Worm (Caenorhabditis elegans) whole organism, mixed stage, embryonic: Measurements from ENCODE around the gene sru-26.
A peak's percentile ranks its signal among the peaks of the same experiment; 100 is the strongest.

Experiments used
- M03D4.4 ChIP-seq: sonication (generic microtip); optimal IDR thresholded peaks from 2 replicates; lab custom pipeline; 2017; ENCODE audit warnings: mild to moderate bottlenecking, missing genetic modification characterization, missing compliant biosample characterization
- bed-3 ChIP-seq: fragments of 200-800 bp; sonication (Bioruptor generic); optimal IDR thresholded peaks from 3 replicates; lab custom pipeline; 2018; ENCODE audit warnings: mild to moderate bottlenecking, missing genetic modification characterization, moderate library complexity, missing compliant biosample characterization
- blmp-1 ChIP-seq: fragments of 150-350 bp; optimal IDR thresholded peaks from 2 replicates; lab custom pipeline; 2014; ENCODE audit warnings: missing biosample characterization, missing genetic modification characterization
- ceh-39 ChIP-seq: fragments of 150-350 bp; optimal IDR thresholded peaks from 2 replicates; lab custom pipeline; 2014; ENCODE audit warnings: missing biosample characterization, missing genetic modification characterization
- ceh-43 ChIP-seq: fragments of 200-800 bp; sonication (Bioruptor generic); optimal IDR thresholded peaks from 2 replicates; lab custom pipeline; 2018; ENCODE audit warnings: mild to moderate bottlenecking, missing genetic modification characterization, moderate library complexity, missing compliant biosample characterization
- ceh-83 ChIP-seq: fragments of 200-800 bp; sonication (Bioruptor generic); optimal IDR thresholded peaks from 2 replicates; lab custom pipeline; 2018; ENCODE audit warnings: mild to moderate bottlenecking, missing genetic modification characterization, missing compliant biosample characterization
- ces-1 ChIP-seq: fragments of 150-350 bp; optimal IDR thresholded peaks from 2 replicates; lab custom pipeline; 2014; ENCODE audit warnings: missing biosample characterization, missing genetic modification reagents, missing genetic modification characterization
- cnd-1 ChIP-seq: fragments of 200-800 bp; sonication (Bioruptor generic); optimal IDR thresholded peaks from 2 replicates; lab custom pipeline; 2018; ENCODE audit warnings: mild to moderate bottlenecking, missing genetic modification characterization, missing compliant biosample characterization
- drap-1 ChIP-seq: fragments of 200-800 bp; sonication (Bioruptor generic); optimal IDR thresholded peaks from 3 replicates; lab custom pipeline; 2018; ENCODE audit warnings: mild to moderate bottlenecking, missing genetic modification characterization, missing compliant biosample characterization
- elt-1 ChIP-seq: sonication (generic microtip); optimal IDR thresholded peaks from 2 replicates; lab custom pipeline; 2017; ENCODE audit warnings: missing genetic modification characterization, mild to moderate bottlenecking, missing compliant biosample characterization, antibody characterized with exemption, moderate library complexity, borderline replicate concordance; ENCODE audit not compliant: insufficient read depth
- elt-3 ChIP-seq: fragments of 150-350 bp; optimal IDR thresholded peaks from 2 replicates; lab custom pipeline; 2014; ENCODE audit warnings: missing biosample characterization, missing genetic modification characterization
- flh-1 ChIP-seq: fragments of 200-800 bp; sonication (Bioruptor generic); optimal IDR thresholded peaks from 2 replicates; lab custom pipeline; 2018; ENCODE audit warnings: mild to moderate bottlenecking, missing genetic modification characterization, moderate library complexity, missing compliant biosample characterization
- ham-2 ChIP-seq: fragments of 200-800 bp; sonication (Bioruptor generic); optimal IDR thresholded peaks from 2 replicates; lab custom pipeline; 2018; ENCODE audit warnings: mild to moderate bottlenecking, missing genetic modification characterization, missing compliant biosample characterization
- hlh-1 ChIP-seq: fragments of 150-350 bp; optimal IDR thresholded peaks from 2 replicates; lab custom pipeline; 2014; ENCODE audit warnings: missing biosample characterization, missing genetic modification reagents, missing genetic modification characterization
- lin-13 ChIP-seq: fragments of 150-350 bp; optimal IDR thresholded peaks from 2 replicates; lab custom pipeline; 2014; ENCODE audit warnings: missing biosample characterization, missing genetic modification characterization
- lin-32 ChIP-seq: fragments of 200-800 bp; sonication (Bioruptor generic); optimal IDR thresholded peaks from 2 replicates; lab custom pipeline; 2018; ENCODE audit warnings: mild to moderate bottlenecking, missing genetic modification characterization, missing compliant biosample characterization
- lsy-2 ChIP-seq: fragments of 150-350 bp; optimal IDR thresholded peaks from 2 replicates; lab custom pipeline; 2014; ENCODE audit warnings: missing biosample characterization, missing genetic modification characterization
- mab-5 ChIP-seq: fragments of 150-350 bp; optimal IDR thresholded peaks from 2 replicates; lab custom pipeline; 2014; ENCODE audit warnings: missing biosample characterization, missing genetic modification characterization
- mep-1 ChIP-seq: fragments of 150-350 bp; optimal IDR thresholded peaks from 2 replicates; lab custom pipeline; 2017; ENCODE audit warnings: missing biosample characterization, missing genetic modification reagents, missing genetic modification characterization, inconsistent platforms
- mls-2 ChIP-seq: sonication (generic microtip); optimal IDR thresholded peaks from 2 replicates; lab custom pipeline; 2016; ENCODE audit warnings: mild to moderate bottlenecking, missing genetic modification characterization, moderate library complexity, missing compliant biosample characterization
- nhr-12 ChIP-seq: fragments of 150-350 bp; optimal IDR thresholded peaks from 2 replicates; lab custom pipeline; 2014; ENCODE audit warnings: missing biosample characterization, missing genetic modification characterization
- nhr-2 ChIP-seq: fragments of 150-350 bp; optimal IDR thresholded peaks from 2 replicates; lab custom pipeline; 2014; ENCODE audit warnings: missing biosample characterization, missing genetic modification characterization
- nhr-28 ChIP-seq: fragments of 150-350 bp; optimal IDR thresholded peaks from 2 replicates; lab custom pipeline; 2014; ENCODE audit warnings: missing biosample characterization, missing genetic modification characterization
- nhr-76 ChIP-seq: sonication (generic microtip); optimal IDR thresholded peaks from 2 replicates; lab custom pipeline; 2017; ENCODE audit warnings: missing biosample characterization, missing genetic modification characterization
- pha-4 ChIP-seq: fragments of 150-350 bp; optimal IDR thresholded peaks from 2 replicates; lab custom pipeline; 2018; ENCODE audit warnings: missing biosample characterization, missing genetic modification reagents, missing genetic modification characterization
- sem-2 ChIP-seq: fragments of 200-800 bp; sonication (Bioruptor generic); optimal IDR thresholded peaks from 2 replicates; lab custom pipeline; 2018; ENCODE audit warnings: mild to moderate bottlenecking, missing genetic modification characterization, missing compliant biosample characterization
- snpc-4 ChIP-seq: fragments of 150-350 bp; optimal IDR thresholded peaks from 2 replicates; lab custom pipeline; 2014; ENCODE audit warnings: missing biosample characterization, missing genetic modification characterization
- sptf-1 ChIP-seq: sonication (generic microtip); optimal IDR thresholded peaks from 2 replicates; lab custom pipeline; 2017; ENCODE audit warnings: mild to moderate bottlenecking, missing genetic modification characterization, moderate library complexity, missing compliant biosample characterization
- tbx-8 ChIP-seq: fragments of 200-800 bp; sonication (Bioruptor generic); optimal IDR thresholded peaks from 2 replicates; lab custom pipeline; 2018; ENCODE audit warnings: mild to moderate bottlenecking, missing genetic modification characterization, moderate library complexity, missing compliant biosample characterization
- unc-39 ChIP-seq: fragments of 150-350 bp; optimal IDR thresholded peaks from 2 replicates; lab custom pipeline; 2014; ENCODE audit warnings: missing biosample characterization, missing genetic modification characterization
- unc-62 ChIP-seq: fragments of 150-350 bp; optimal IDR thresholded peaks from 2 replicates; lab custom pipeline; 2014; ENCODE audit warnings: missing biosample characterization, missing genetic modification reagents, missing genetic modification characterization
- zip-8 ChIP-seq: fragments of 150-350 bp; optimal IDR thresholded peaks from 2 replicates; lab custom pipeline; 2014; ENCODE audit warnings: missing biosample characterization, missing genetic modification characterization
- ztf-11 ChIP-seq: fragments of 150-350 bp; optimal IDR thresholded peaks from 2 replicates; lab custom pipeline; 2014; ENCODE audit warnings: missing biosample characterization, missing genetic modification characterization

Gene sru-26

ce11 chrIV:12456613-12457012, 30.7 kb upstream of the sru-26 start, which contains the start of gene C25G4.7:
C25G4.7 (plus strand) TSS chrIV:12456913.
- TF ChIP-seq unc-39 (tag; lab: Kevin White, UChicago) (no peak), lin-32 (GFP tag; lab: Kevin White, UChicago) (no peak), pha-4 (tag; lab: Kevin White, UChicago) (no peak), ceh-39 (no peak), cnd-1 (tag; lab: Kevin White, UChicago) (no peak), elt-1 (no peak), ham-2 (GFP tag; lab: Kevin White, UChicago) (no peak), hlh-1 (tag; lab: Kevin White, UChicago) (no peak), unc-62 (no peak), blmp-1 (tag; lab: Kevin White, UChicago) (no peak), nhr-2 (no peak), flh-1 (GFP tag; lab: Kevin White, UChicago) (no peak), ceh-83 (GFP tag; lab: Kevin White, UChicago) (no peak), ces-1 (GFP tag; lab: Kevin White, UChicago) (no peak), nhr-28 (tag; lab: Kevin White, UChicago) (no peak), bed-3 (GFP tag; lab: Kevin White, UChicago) (no peak), tbx-8 (GFP tag; lab: Kevin White, UChicago) (no peak), drap-1 (no peak), sptf-1 (tag; lab: Kevin White, UChicago) (no peak), nhr-12 (tag; lab: Kevin White, UChicago) (no peak)

ce11 chrIV:12463370-12463769, 23.9 kb upstream of the sru-26 start, which contains the start of gene C25G4.8:
C25G4.8 (minus strand) TSS chrIV:12463470.
- TF ChIP-seq mep-1 (tag; lab: Kevin White, UChicago) (no peak), nhr-28 (tag; lab: Kevin White, UChicago) (no peak), sptf-1 (tag; lab: Kevin White, UChicago) (no peak), lsy-2 (tag; lab: Kevin White, UChicago) (no peak), ceh-43 (GFP tag; lab: Kevin White, UChicago) (no peak), lin-32 (GFP tag; lab: Kevin White, UChicago) (no peak), nhr-76 (tag; lab: Kevin White, UChicago) (no peak), nhr-12 (tag; lab: Kevin White, UChicago) (no peak), elt-1 (no peak), sem-2 (GFP tag; lab: Kevin White, UChicago) (no peak)

- TF ChIP-seq pha-4 (tag; lab: Kevin White, UChicago) (no peak), mab-5 (tag; lab: Kevin White, UChicago) (no peak), elt-1 (no peak), blmp-1 (tag; lab: Kevin White, UChicago) (no peak), drap-1 (no peak), zip-8 (tag; lab: Kevin White, UChicago) (no peak), cnd-1 (tag; lab: Kevin White, UChicago) (no peak), snpc-4 (no peak), unc-62 (no peak), sptf-1 (tag; lab: Kevin White, UChicago) (no peak), unc-39 (tag; lab: Kevin White, UChicago) (no peak), elt-3 (no peak), ztf-11 (tag; lab: Kevin White, UChicago) (no peak), hlh-1 (tag; lab: Kevin White, UChicago) (no peak)
Observed at ce11 chrIV:12464822-12465221, 22.5 kb upstream of the sru-26 start.

ce11 chrIV:12467761-12468160, 19.5 kb upstream of the sru-26 start:
- TF ChIP-seq ceh-39 (peak; percentile 72), mls-2 (tag; lab: Kevin White, UChicago) (no peak)
- TF ChIP-seq, all 35 proteins: peak for 1

- no peak for TF ChIP-seq ham-2 (GFP tag; lab: Kevin White, UChicago)
- no peak for TF ChIP-seq M03D4.4 (tag; lab: Kevin White, UChicago)
- no peak for TF ChIP-seq nhr-2
- TF ChIP-seq blmp-1 (tag; lab: Kevin White, UChicago): no peak
- TF ChIP-seq mep-1 (tag; lab: Kevin White, UChicago): no peak
- TF ChIP-seq lin-13: no peak
- no peak for TF ChIP-seq pha-4 (tag; lab: Kevin White, UChicago)
- no peak for TF ChIP-seq zip-8 (tag; lab: Kevin White, UChicago)
- TF ChIP-seq elt-3: no peak
- TF ChIP-seq tbx-8 (GFP tag; lab: Kevin White, UChicago): no peak
- no peak for TF ChIP-seq cnd-1 (tag; lab: Kevin White, UChicago)
Observed at ce11 chrIV:12468359-12468758, 18.9 kb upstream of the sru-26 start, which contains the start of gene igdb-2. igdb-2 (plus strand) TSS chrIV:12468659.
